Worm (Caenorhabditis elegans) whole organism, young adult: ENCODE results near the gene F22B3.10.
A peak's percentile ranks its signal among the peaks of the same experiment; 100 is the strongest.

Source experiments
- B0336.3 ChIP-seq: fragments of 200-800 bp; sonication (Bioruptor generic); IDR thresholded peaks from 2 replicates; pipeline ENCODE4 v1.3.6; 2022; ENCODE audit warnings: missing genetic modification characterization, missing compliant biosample characterization
- F37B4.10 ChIP-seq: fragments of 200-800 bp; sonication (Bioruptor generic); IDR thresholded peaks from 2 replicates; pipeline ENCODE4 v1.3.6; 2022; ENCODE audit warnings: missing genetic modification characterization, missing compliant biosample characterization
- F39B2.1 ChIP-seq: fragments of 200-800 bp; sonication (Bioruptor generic); IDR thresholded peaks from 2 replicates; pipeline ENCODE4 v1.3.6; 2022; ENCODE audit warnings: missing genetic modification reagents, missing genetic modification characterization, missing compliant biosample characterization
- F49E8.2 ChIP-seq: sonication (generic microtip); optimal IDR thresholded peaks from 3 replicates; lab custom pipeline; 2017; ENCODE audit warnings: missing genetic modification characterization, mild to moderate bottlenecking, missing compliant biosample characterization, antibody characterized with exemption, moderate library complexity; ENCODE audit not compliant: insufficient read depth
- F57C9.4 ChIP-seq: sonication (generic microtip); optimal IDR thresholded peaks from 2 replicates; lab custom pipeline; 2017; ENCODE audit warnings: mild to moderate bottlenecking, missing genetic modification characterization, missing compliant biosample characterization
- Y53G8AR.9 ChIP-seq: fragments of 200-800 bp; sonication (Bioruptor generic); conservative IDR thresholded peaks from 2 replicates; pipeline ENCODE4 v1.3.6; 2022; ENCODE audit warnings: missing genetic modification reagents, missing genetic modification characterization, missing compliant biosample characterization
- Y56A3A.18 ChIP-seq: fragments of 200-800 bp; sonication (Bioruptor generic); IDR thresholded peaks from 2 replicates; pipeline ENCODE4 v1.3.6; 2022; ENCODE audit warnings: missing genetic modification reagents, missing genetic modification characterization, missing compliant biosample characterization
- Y79H2A.3 ChIP-seq: fragments of 200-800 bp; sonication (Bioruptor generic); conservative IDR thresholded peaks from 2 replicates; pipeline ENCODE4 v1.3.6; 2022; ENCODE audit warnings: missing genetic modification reagents, missing genetic modification characterization, missing compliant biosample characterization
- akir-1 ChIP-seq: fragments of 200-800 bp; sonication (Bioruptor generic); optimal IDR thresholded peaks from 2 replicates; lab custom pipeline; 2018; ENCODE audit warnings: mild to moderate bottlenecking, missing genetic modification characterization, moderate library complexity, missing compliant biosample characterization
- aptf-3 ChIP-seq: fragments of 200-800 bp; sonication (Bioruptor generic); IDR thresholded peaks from 2 replicates; pipeline ENCODE4 v1.3.6; 2022; ENCODE audit warnings: missing genetic modification characterization, missing compliant biosample characterization
- atf-7 ChIP-seq: sonication (generic microtip); optimal IDR thresholded peaks from 2 replicates; lab custom pipeline; 2017; ENCODE audit warnings: mild to moderate bottlenecking, missing genetic modification characterization, missing compliant biosample characterization
- athp-1 ChIP-seq: sonication (generic microtip); optimal IDR thresholded peaks from 2 replicates; lab custom pipeline; 2017; ENCODE audit warnings: mild to moderate bottlenecking, missing genetic modification characterization, missing compliant biosample characterization
- bed-2 ChIP-seq: fragments of 200-800 bp; sonication (Bioruptor generic); IDR thresholded peaks from 2 replicates; pipeline ENCODE4 v1.3.6; 2022; ENCODE audit warnings: missing genetic modification reagents, missing genetic modification characterization, missing compliant biosample characterization
- cebp-2 ChIP-seq: fragments of 200-800 bp; sonication (Bioruptor generic); IDR thresholded peaks from 2 replicates; pipeline ENCODE4 v1.3.6; 2022; ENCODE audit warnings: missing genetic modification characterization, missing compliant biosample characterization
- ceh-100 ChIP-seq: fragments of 200-800 bp; sonication (Bioruptor generic); IDR thresholded peaks from 2 replicates; pipeline ENCODE4 v1.3.6; 2022; ENCODE audit warnings: missing genetic modification reagents, missing genetic modification characterization, missing compliant biosample characterization
- ceh-58 ChIP-seq: fragments of 200-800 bp; sonication (Bioruptor generic); IDR thresholded peaks from 2 replicates; pipeline ENCODE4 v1.3.6; 2022; ENCODE audit warnings: missing genetic modification characterization, missing compliant biosample characterization
- dpl-1 ChIP-seq: fragments of 150-350 bp; optimal IDR thresholded peaks from 2 replicates; lab custom pipeline; 2014; ENCODE audit warnings: missing biosample characterization, missing genetic modification reagents, missing genetic modification characterization
- egl-44 ChIP-seq: fragments of 200-800 bp; sonication (Bioruptor generic); IDR thresholded peaks from 2 replicates; pipeline ENCODE4 v1.3.6; 2022; ENCODE audit warnings: missing genetic modification reagents, missing genetic modification characterization, missing compliant biosample characterization
- hlh-26 ChIP-seq: fragments of 200-800 bp; sonication (Bioruptor generic); conservative IDR thresholded peaks from 2 replicates; pipeline ENCODE4 v1.3.6; 2022; ENCODE audit warnings: missing genetic modification reagents, missing genetic modification characterization, missing compliant biosample characterization
- hrde-1 ChIP-seq: sonication (generic microtip); optimal IDR thresholded peaks from 2 replicates; lab custom pipeline; 2016; ENCODE audit warnings: missing genetic modification characterization, mild to moderate bottlenecking, missing compliant biosample characterization, moderate library complexity, missing genotype, missing genetic modification reagents, borderline replicate concordance
- hsf-1 ChIP-seq: fragments of 200-800 bp; sonication (Bioruptor generic); IDR thresholded peaks from 2 replicates; pipeline ENCODE4 v1.3.6; 2022; ENCODE audit warnings: missing genetic modification reagents, missing genetic modification characterization, missing compliant biosample characterization
- let-607 ChIP-seq, 2 experiments: fragments of 200-800 bp in 1 of 2; sonication (Bioruptor generic) in 1 of 2; sonication (generic microtip) in 1 of 2; optimal IDR thresholded peaks; 2 replicates each; lab custom pipeline; 2016 to 2018; ENCODE audit warnings: mild to moderate bottlenecking in 2 of 2, missing compliant biosample characterization in 2 of 2, missing genetic modification characterization in 2 of 2, moderate library complexity in 2 of 2, missing genotype in 1 of 2
- lir-1 ChIP-seq: fragments of 200-800 bp; sonication (Bioruptor generic); conservative IDR thresholded peaks from 2 replicates; pipeline ENCODE4 v1.3.6; 2022; ENCODE audit warnings: missing genetic modification reagents, missing genetic modification characterization, missing compliant biosample characterization
- lsl-1 ChIP-seq: fragments of 200-800 bp; sonication (Bioruptor generic); optimal IDR thresholded peaks from 2 replicates; lab custom pipeline; 2018; ENCODE audit warnings: mild to moderate bottlenecking, missing genetic modification characterization, moderate library complexity, missing compliant biosample characterization
- madf-3 ChIP-seq: fragments of 200-800 bp; sonication (Bioruptor generic); IDR thresholded peaks from 2 replicates; pipeline ENCODE4 v1.3.6; 2022; ENCODE audit warnings: missing genetic modification reagents, missing genetic modification characterization, missing compliant biosample characterization
- mes-4 ChIP-seq: sonication (generic microtip); optimal IDR thresholded peaks from 2 replicates; lab custom pipeline; 2016; ENCODE audit warnings: missing genotype, missing genetic modification characterization, missing compliant biosample characterization
- nfyb-1 ChIP-seq: fragments of 200-800 bp; sonication (Bioruptor generic); IDR thresholded peaks from 2 replicates; pipeline ENCODE4 v1.3.6; 2022; ENCODE audit warnings: missing genetic modification reagents, missing genetic modification characterization, missing compliant biosample characterization
- nhr-27 ChIP-seq: fragments of 200-800 bp; sonication (Bioruptor generic); optimal IDR thresholded peaks from 2 replicates; lab custom pipeline; 2018; ENCODE audit warnings: mild to moderate bottlenecking, missing genetic modification characterization, moderate library complexity, missing compliant biosample characterization
- nhr-90 ChIP-seq: sonication (generic microtip); optimal IDR thresholded peaks from 2 replicates; lab custom pipeline; 2016; ENCODE audit warnings: missing genotype, mild to moderate bottlenecking, missing genetic modification characterization, missing compliant biosample characterization
- pbrm-1 ChIP-seq: fragments of 200-800 bp; sonication (Bioruptor generic); IDR thresholded peaks from 2 replicates; pipeline ENCODE4 v1.3.6; 2022; ENCODE audit warnings: missing genetic modification reagents, missing genetic modification characterization, missing compliant biosample characterization
- snpc-3.4 ChIP-seq: sonication (generic microtip); optimal IDR thresholded peaks from 2 replicates; lab custom pipeline; 2017; ENCODE audit warnings: missing genetic modification characterization, mild to moderate bottlenecking, missing compliant biosample characterization, antibody characterized with exemption, moderate library complexity, missing genotype, missing genetic modification reagents
- tbp1 ChIP-seq: fragments of 200-800 bp; sonication (Bioruptor generic); optimal IDR thresholded peaks from 2 replicates; lab custom pipeline; 2018; ENCODE audit warnings: mild to moderate bottlenecking, missing genetic modification characterization, missing compliant biosample characterization
- tbx-9 ChIP-seq: sonication (generic microtip); optimal IDR thresholded peaks from 2 replicates; lab custom pipeline; 2016; ENCODE audit warnings: borderline replicate concordance, missing genetic modification characterization, inconsistent platforms, missing compliant biosample characterization
- unc-130 ChIP-seq: sonication (generic microtip); optimal IDR thresholded peaks from 2 replicates; lab custom pipeline; 2016; ENCODE audit warnings: missing genetic modification reagents, missing genetic modification characterization, missing compliant biosample characterization
- ztf-18 ChIP-seq: sonication (generic microtip); optimal IDR thresholded peaks from 2 replicates; lab custom pipeline; 2016; ENCODE audit warnings: missing genotype, mild to moderate bottlenecking, missing genetic modification characterization, missing compliant biosample characterization
- ztf-6 ChIP-seq: fragments of 200-800 bp; sonication (Bioruptor generic); IDR thresholded peaks from 2 replicates; pipeline ENCODE4 v1.3.6; 2022; ENCODE audit warnings: missing genetic modification reagents, missing genetic modification characterization, missing compliant biosample characterization

Gene F22B3.10

ce11 chrIV:11377439-11377838 is 37.4 kb downstream of the F22B3.10 start (continued):
- TF ChIP-seq unc-130 (GFP tag; lab: Kevin White, UChicago) (peak; percentile 80), nhr-90 (tag; lab: Kevin White, UChicago) (no peak), nhr-27 (peak; percentile 11), F49E8.2 (tag; lab: Kevin White, UChicago) (peak; percentile 76), let-607 (tag; optimal IDR thresholded peaks at IDR 0.05; lab: Kevin White, UChicago) (no peak), snpc-3.4 (peak; percentile 60), aptf-3 (GFP tag; lab: Robert Waterston, UW) (no peak), hsf-1 (peak; percentile 81), madf-3 (GFP tag; lab: Robert Waterston, UW) (peak; percentile 82), cebp-2 (GFP tag; lab: Robert Waterston, UW) (peak; percentile 63; the same call in 1 of the 2 replicates), hlh-26 (no peak), Y53G8AR.9 (peak; percentile 94), mes-4 (tag; lab: Kevin White, UChicago) (peak; percentile 52), ztf-6 (GFP tag; lab: Robert Waterston, UW) (no peak), B0336.3 (GFP tag; lab: Robert Waterston, UW) (peak; percentile 84), tbx-9 (tag; lab: Kevin White, UChicago) (no peak), athp-1 (tag; lab: Kevin White, UChicago) (peak; percentile 37), Y79H2A.3 (GFP tag; lab: Robert Waterston, UW) (peak; percentile 91), dpl-1 (GFP tag; lab: Kevin White, UChicago) (peak; percentile 14), bed-2 (GFP tag; lab: Robert Waterston, UW) (no peak), F57C9.4 (tag; lab: Kevin White, UChicago) (no peak), ceh-100 (0 out of 2 replicates have a peak, but pooled peaks have one; percentile 9), lir-1 (no peak), lsl-1 (GFP tag; lab: Kevin White, UChicago) (peak; percentile 57), tbp1 (GFP tag; lab: Kevin White, UChicago) (peak; percentile 57), ceh-58 (GFP tag; lab: Robert Waterston, UW) (peak; percentile 75; the same call in 1 of the 2 replicates), F37B4.10 (no peak), egl-44 (GFP tag; lab: Robert Waterston, UW) (0 out of 2 replicates have a peak, but pooled peaks have one; percentile 55), ztf-18 (peak; percentile 20), atf-7 (peak; percentile 53), akir-1 (GFP tag; lab: Kevin White, UChicago) (no peak)

ce11 chrIV:11375713-11376112 is 39.1 kb downstream of the F22B3.10 start:
- TF ChIP-seq F39B2.1 (GFP tag; lab: Robert Waterston, UW) (0 out of 2 replicates have a peak, but pooled peaks have one; percentile 4), pbrm-1 (GFP tag; lab: Robert Waterston, UW) (0 out of 2 replicates have a peak, but pooled peaks have one; percentile 9), nfyb-1 (0 out of 2 replicates have a peak, but pooled peaks have one; percentile 19), Y56A3A.18 (GFP tag; lab: Robert Waterston, UW) (peak; percentile 9; the same call in 1 of the 2 replicates), hrde-1 (tag; lab: Kevin White, UChicago) (no peak)
- TF ChIP-seq, all 124 proteins: peak for 4
